Worm (Caenorhabditis elegans) whole organism, young adult: Measurements from ENCODE around the gene Y57G11C.20.

Source experiments
- B0035.1 ChIP-seq: sonication (generic microtip); optimal IDR thresholded peaks from 2 replicates; lab custom pipeline; 2016; ENCODE audit warnings: missing genetic modification characterization, mild to moderate bottlenecking, missing compliant biosample characterization, missing genotype, missing genetic modification reagents
- F22D6.2 ChIP-seq: sonication (generic microtip); optimal IDR thresholded peaks from 2 replicates; lab custom pipeline; 2016; ENCODE audit warnings: mild to moderate bottlenecking, missing genetic modification characterization, missing compliant biosample characterization
- F33H1.4 ChIP-seq: fragments of 200-800 bp; sonication (Bioruptor generic); IDR thresholded peaks from 2 replicates; pipeline ENCODE4 v1.3.6; 2022; ENCODE audit warnings: missing genetic modification reagents, missing genetic modification characterization, missing compliant biosample characterization
- F37B4.10 ChIP-seq: fragments of 200-800 bp; sonication (Bioruptor generic); IDR thresholded peaks from 2 replicates; pipeline ENCODE4 v1.3.6; 2022; ENCODE audit warnings: missing genetic modification characterization, missing compliant biosample characterization
- F52B5.7 ChIP-seq: sonication (generic microtip); optimal IDR thresholded peaks from 2 replicates; lab custom pipeline; 2016; ENCODE audit warnings: mild to moderate bottlenecking, missing genetic modification characterization, missing compliant biosample characterization
- K11D2.4 ChIP-seq: fragments of 200-800 bp; sonication (Bioruptor generic); IDR thresholded peaks from 2 replicates; pipeline ENCODE4 v1.3.6; 2022; ENCODE audit warnings: missing genetic modification reagents, missing genetic modification characterization, missing compliant biosample characterization
- Y53G8AR.9 ChIP-seq: fragments of 200-800 bp; sonication (Bioruptor generic); conservative IDR thresholded peaks from 2 replicates; pipeline ENCODE4 v1.3.6; 2022; ENCODE audit warnings: missing genetic modification reagents, missing genetic modification characterization, missing compliant biosample characterization
- Y56A3A.18 ChIP-seq: fragments of 200-800 bp; sonication (Bioruptor generic); IDR thresholded peaks from 2 replicates; pipeline ENCODE4 v1.3.6; 2022; ENCODE audit warnings: missing genetic modification reagents, missing genetic modification characterization, missing compliant biosample characterization
- Y95B8A.8 ChIP-seq: fragments of 200-800 bp; sonication (Bioruptor generic); IDR thresholded peaks from 2 replicates; pipeline ENCODE4 v1.3.6; 2022; ENCODE audit warnings: missing genetic modification reagents, missing genetic modification characterization, missing compliant biosample characterization
- ZK185.1 ChIP-seq: sonication (generic microtip); optimal IDR thresholded peaks from 2 replicates; lab custom pipeline; 2016; ENCODE audit warnings: mild to moderate bottlenecking, missing genetic modification characterization, missing compliant biosample characterization; ENCODE audit not compliant: poor library complexity, severe bottlenecking
- atf-7 ChIP-seq: sonication (generic microtip); optimal IDR thresholded peaks from 2 replicates; lab custom pipeline; 2017; ENCODE audit warnings: mild to moderate bottlenecking, missing genetic modification characterization, missing compliant biosample characterization
- athp-1 ChIP-seq: sonication (generic microtip); optimal IDR thresholded peaks from 2 replicates; lab custom pipeline; 2017; ENCODE audit warnings: mild to moderate bottlenecking, missing genetic modification characterization, missing compliant biosample characterization
- attf-6 ChIP-seq: fragments of 200-800 bp; sonication (Bioruptor generic); IDR thresholded peaks from 2 replicates; pipeline ENCODE4 v1.3.6; 2022; ENCODE audit warnings: missing genetic modification reagents, missing genetic modification characterization, missing compliant biosample characterization
- ccch-3 ChIP-seq: fragments of 200-800 bp; sonication (Bioruptor generic); optimal IDR thresholded peaks from 2 replicates; lab custom pipeline; 2018; ENCODE audit warnings: mild to moderate bottlenecking, missing genetic modification characterization, missing compliant biosample characterization
- ceh-79 ChIP-seq: sonication (generic microtip); optimal IDR thresholded peaks from 2 replicates; lab custom pipeline; 2017; ENCODE audit warnings: mild to moderate bottlenecking, missing genetic modification characterization, missing compliant biosample characterization
- die-1 ChIP-seq: sonication (generic microtip); optimal IDR thresholded peaks from 2 replicates; lab custom pipeline; 2016; ENCODE audit warnings: missing genotype, mild to moderate bottlenecking, missing genetic modification characterization, missing compliant biosample characterization
- dox-1 ChIP-seq: fragments of 200-800 bp; sonication (Bioruptor generic); IDR thresholded peaks from 2 replicates; pipeline ENCODE4 v1.3.6; 2022; ENCODE audit warnings: missing genetic modification reagents, missing genetic modification characterization, missing compliant biosample characterization
- dpff-1 ChIP-seq: sonication (generic microtip); optimal IDR thresholded peaks from 2 replicates; lab custom pipeline; 2017; ENCODE audit warnings: mild to moderate bottlenecking, missing genetic modification characterization, missing compliant biosample characterization
- ekl-4 ChIP-seq: fragments of 200-800 bp; sonication (Bioruptor generic); IDR thresholded peaks from 2 replicates; pipeline ENCODE4 v1.3.6; 2022; ENCODE audit warnings: missing genetic modification reagents, missing genetic modification characterization, missing compliant biosample characterization
- hlh-26 ChIP-seq: fragments of 200-800 bp; sonication (Bioruptor generic); conservative IDR thresholded peaks from 2 replicates; pipeline ENCODE4 v1.3.6; 2022; ENCODE audit warnings: missing genetic modification reagents, missing genetic modification characterization, missing compliant biosample characterization
- hmg-20 ChIP-seq: fragments of 200-800 bp; sonication (Bioruptor generic); IDR thresholded peaks from 2 replicates; pipeline ENCODE4 v1.3.6; 2022; ENCODE audit warnings: missing genetic modification reagents, missing genetic modification characterization, missing compliant biosample characterization
- hrde-1 ChIP-seq: sonication (generic microtip); optimal IDR thresholded peaks from 2 replicates; lab custom pipeline; 2016; ENCODE audit warnings: missing genetic modification characterization, mild to moderate bottlenecking, missing compliant biosample characterization, moderate library complexity, missing genotype, missing genetic modification reagents, borderline replicate concordance
- hsf-1 ChIP-seq: fragments of 200-800 bp; sonication (Bioruptor generic); IDR thresholded peaks from 2 replicates; pipeline ENCODE4 v1.3.6; 2022; ENCODE audit warnings: missing genetic modification reagents, missing genetic modification characterization, missing compliant biosample characterization
- lag-1 ChIP-seq: fragments of 200-800 bp; sonication (Bioruptor generic); IDR thresholded peaks from 2 replicates; pipeline ENCODE4 v1.3.6; 2022; ENCODE audit warnings: missing genetic modification reagents, missing genetic modification characterization, missing compliant biosample characterization
- let-526 ChIP-seq: fragments of 200-800 bp; sonication (Bioruptor generic); IDR thresholded peaks from 2 replicates; pipeline ENCODE4 v1.3.6; 2022; ENCODE audit warnings: missing genetic modification reagents, missing genetic modification characterization, missing compliant biosample characterization
- let-607 ChIP-seq, 2 experiments: fragments of 200-800 bp in 1 of 2; sonication (Bioruptor generic) in 1 of 2; sonication (generic microtip) in 1 of 2; optimal IDR thresholded peaks; 2 replicates each; lab custom pipeline; 2016 to 2018; ENCODE audit warnings: mild to moderate bottlenecking in 2 of 2, missing compliant biosample characterization in 2 of 2, missing genetic modification characterization in 2 of 2, moderate library complexity in 2 of 2, missing genotype in 1 of 2
- lin-35 ChIP-seq, 3 experiments: fragments of 150-350 bp in 2 of 3; sonication (generic microtip) in 1 of 3; optimal IDR thresholded peaks; 2 replicates each; lab custom pipeline; 2014 to 2018; ENCODE audit warnings: missing biosample characterization in 3 of 3, missing genetic modification characterization in 3 of 3, missing genetic modification reagents in 3 of 3
- lin-54 ChIP-seq: fragments of 200-800 bp; sonication (Bioruptor generic); optimal IDR thresholded peaks from 2 replicates; lab custom pipeline; 2018; ENCODE audit warnings: mild to moderate bottlenecking, missing genetic modification characterization, missing compliant biosample characterization
- lsl-1 ChIP-seq: fragments of 200-800 bp; sonication (Bioruptor generic); optimal IDR thresholded peaks from 2 replicates; lab custom pipeline; 2018; ENCODE audit warnings: mild to moderate bottlenecking, missing genetic modification characterization, moderate library complexity, missing compliant biosample characterization
- madf-3 ChIP-seq: fragments of 200-800 bp; sonication (Bioruptor generic); IDR thresholded peaks from 2 replicates; pipeline ENCODE4 v1.3.6; 2022; ENCODE audit warnings: missing genetic modification reagents, missing genetic modification characterization, missing compliant biosample characterization
- mcd-1 ChIP-seq: fragments of 200-800 bp; sonication (Bioruptor generic); IDR thresholded peaks from 2 replicates; pipeline ENCODE4 v1.3.6; 2022; ENCODE audit warnings: missing genetic modification reagents, missing genetic modification characterization, missing compliant biosample characterization
- nfya-1 ChIP-seq: sonication (generic microtip); optimal IDR thresholded peaks from 2 replicates; lab custom pipeline; 2017; ENCODE audit warnings: antibody characterized with exemption, missing compliant biosample characterization, missing genetic modification characterization, borderline replicate concordance; ENCODE audit not compliant: insufficient read depth
- nhr-27 ChIP-seq: fragments of 200-800 bp; sonication (Bioruptor generic); optimal IDR thresholded peaks from 2 replicates; lab custom pipeline; 2018; ENCODE audit warnings: mild to moderate bottlenecking, missing genetic modification characterization, moderate library complexity, missing compliant biosample characterization
- nhr-80 ChIP-seq: sonication (generic microtip); optimal IDR thresholded peaks from 2 replicates; lab custom pipeline; 2016; ENCODE audit warnings: missing genetic modification characterization, missing compliant biosample characterization
- pha-4 ChIP-seq: fragments of 150-350 bp; sonication (generic microtip); optimal IDR thresholded peaks from 2 replicates; lab custom pipeline; 2014; ENCODE audit warnings: missing biosample characterization, missing genetic modification reagents, missing genetic modification characterization
- rec-8 ChIP-seq, 2 experiments: sonication (generic microtip); optimal IDR thresholded peaks; 2 replicates each; lab custom pipeline; 2016; ENCODE audit warnings: mild to moderate bottlenecking in 2 of 2, missing genetic modification characterization in 2 of 2, missing genetic modification reagents in 2 of 2, missing genotype in 2 of 2, missing biosample characterization in 1 of 2, missing compliant biosample characterization in 1 of 2, moderate library complexity in 1 of 2
- sea-2 ChIP-seq: fragments of 200-800 bp; sonication (Bioruptor generic); IDR thresholded peaks from 2 replicates; pipeline ENCODE4 v1.3.6; 2022; ENCODE audit warnings: missing genetic modification characterization, missing compliant biosample characterization
- snpc-1.1 ChIP-seq: sonication (generic microtip); optimal IDR thresholded peaks from 2 replicates; lab custom pipeline; 2017; ENCODE audit warnings: missing genetic modification characterization, mild to moderate bottlenecking, missing compliant biosample characterization, antibody characterized with exemption, moderate library complexity, missing genotype, missing genetic modification reagents; ENCODE audit not compliant: insufficient read depth
- snpc-1.3 ChIP-seq: sonication (generic microtip); optimal IDR thresholded peaks from 2 replicates; lab custom pipeline; 2017; ENCODE audit warnings: missing genetic modification characterization, mild to moderate bottlenecking, missing compliant biosample characterization, antibody characterized with exemption, moderate library complexity, missing genotype, missing genetic modification reagents; ENCODE audit not compliant: insufficient read depth
- snpc-4 ChIP-seq, 5 experiments: fragments of 150-350 bp in 1 of 5; sonication (generic microtip) in 4 of 5; optimal IDR thresholded peaks; 2 replicates each; lab custom pipeline; 2014 to 2018; ENCODE audit warnings: missing genetic modification characterization in 5 of 5, missing biosample characterization in 3 of 5, antibody characterized with exemption in 2 of 5, mild to moderate bottlenecking in 2 of 5, missing compliant biosample characterization in 2 of 5, missing genotype in 2 of 5, moderate library complexity in 2 of 5, missing genetic modification reagents in 1 of 5
- somi-1 ChIP-seq: fragments of 200-800 bp; sonication (Bioruptor generic); optimal IDR thresholded peaks from 2 replicates; lab custom pipeline; 2018; ENCODE audit warnings: mild to moderate bottlenecking, missing genetic modification characterization, missing compliant biosample characterization
- zfh-2 ChIP-seq: fragments of 200-800 bp; sonication (Bioruptor generic); conservative IDR thresholded peaks from 2 replicates; pipeline ENCODE4 v1.3.6; 2022; ENCODE audit warnings: missing genetic modification reagents, missing genetic modification characterization, missing compliant biosample characterization
- ztf-22 ChIP-seq: fragments of 200-800 bp; sonication (Bioruptor generic); optimal IDR thresholded peaks from 2 replicates; lab custom pipeline; 2018; ENCODE audit warnings: mild to moderate bottlenecking, missing genetic modification characterization, moderate library complexity, missing compliant biosample characterization
- ztf-26 ChIP-seq: sonication (generic microtip); optimal IDR thresholded peaks from 2 replicates; lab custom pipeline; 2017; ENCODE audit warnings: missing genetic modification characterization, missing compliant biosample characterization
- ztf-6 ChIP-seq: fragments of 200-800 bp; sonication (Bioruptor generic); IDR thresholded peaks from 2 replicates; pipeline ENCODE4 v1.3.6; 2022; ENCODE audit warnings: missing genetic modification reagents, missing genetic modification characterization, missing compliant biosample characterization

The Y57G11C.20 gene

ce11 chrIV:14797849-14798248, 45.3 kb upstream of the Y57G11C.20 start, which contains the start of gene arl-8:
Gene arl-8, plus strand, starts transcription at chrIV:14798149.
- TF ChIP-seq K11D2.4 (no peak), B0035.1 (tag; lab: Kevin White, UChicago) (no peak), snpc-1.3 (tag; lab: Kevin White, UChicago) (no peak), nhr-80 (tag; lab: Kevin White, UChicago) (no peak), F22D6.2 (tag; lab: Kevin White, UChicago) (no peak), nfya-1 (tag; lab: Kevin White, UChicago) (no peak)

- TF ChIP-seq lin-35 (GFP tag; optimal IDR thresholded peaks at IDR 0.05; lab: Kevin White, UChicago): no peak
- TF ChIP-seq lag-1 (GFP tag; lab: Robert Waterston, UW): no peak
- TF ChIP-seq lsl-1 (GFP tag; lab: Kevin White, UChicago): no peak
- peak; percentile 55 for TF ChIP-seq hrde-1 (tag; lab: Kevin White, UChicago)
- TF ChIP-seq ztf-6 (GFP tag; lab: Robert Waterston, UW): no peak
- TF ChIP-seq dox-1 (GFP tag; lab: Robert Waterston, UW): no peak
- TF ChIP-seq dpff-1 (tag; lab: Kevin White, UChicago): no peak
- TF ChIP-seq Y95B8A.8 (GFP tag; lab: Robert Waterston, UW): no peak
- TF ChIP-seq ztf-26 (tag; lab: Kevin White, UChicago): no peak
- no peak for TF ChIP-seq ccch-3 (GFP tag; lab: Kevin White, UChicago)
- TF ChIP-seq hsf-1 (GFP tag; lab: Robert Waterston, UW): 0 out of 2 replicates have a peak, but pooled peaks have one; percentile 41
- TF ChIP-seq ekl-4 (GFP tag; lab: Robert Waterston, UW): 0 out of 2 replicates have a peak, but pooled peaks have one; percentile 26
- no peak for TF ChIP-seq pha-4 (tag; lab: Kevin White, UChicago)
- TF ChIP-seq F52B5.7: no peak
- no peak for TF ChIP-seq ZK185.1 (tag; lab: Kevin White, UChicago)
- TF ChIP-seq zfh-2 (GFP tag; lab: Robert Waterston, UW): no peak
- TF ChIP-seq hmg-20 (GFP tag; lab: Robert Waterston, UW): no peak
- TF ChIP-seq attf-6: peak; percentile 88
- TF ChIP-seq F33H1.4 (GFP tag; lab: Robert Waterston, UW): 0 out of 2 replicates have a peak, but pooled peaks have one; percentile 5
- TF ChIP-seq ztf-22 (GFP tag; lab: Kevin White, UChicago): no peak
- TF ChIP-seq madf-3 (GFP tag; lab: Robert Waterston, UW): 0 out of 2 replicates have a peak, but pooled peaks have one; percentile 67
- TF ChIP-seq rec-8 (tag; optimal IDR thresholded peaks at IDR 0.05; lab: Kevin White, UChicago): no peak
- TF ChIP-seq somi-1 (GFP tag; lab: Kevin White, UChicago): no peak
- no peak for TF ChIP-seq snpc-1.1 (tag; lab: Kevin White, UChicago)
- no peak for TF ChIP-seq die-1
- no peak for TF ChIP-seq nhr-27 (tag; lab: Kevin White, UChicago)
- no peak for TF ChIP-seq Y56A3A.18
- no peak for TF ChIP-seq let-607 (tag; optimal IDR thresholded peaks at IDR 0.05; lab: Kevin White, UChicago)
- TF ChIP-seq let-526 (GFP tag; lab: Robert Waterston, UW): no peak
- no peak for TF ChIP-seq ceh-79 (tag; lab: Kevin White, UChicago)
- no peak for TF ChIP-seq sea-2 (GFP tag; lab: Robert Waterston, UW)
- peak; percentile 23 for TF ChIP-seq atf-7
- no peak for TF ChIP-seq snpc-4 (GFP tag; optimal IDR thresholded peaks at IDR 0.05; lab: Kevin White, UChicago)
- peak in 1 of 4 experiments; percentile 85 for TF ChIP-seq snpc-4 (tag; optimal IDR thresholded peaks at IDR 0.05; lab: Kevin White, UChicago)
- TF ChIP-seq Y53G8AR.9 (GFP tag; lab: Robert Waterston, UW): 0 out of 2 replicates have a peak, but pooled peaks have one; percentile 30
- no peak for TF ChIP-seq F37B4.10 (GFP tag; lab: Robert Waterston, UW)
- TF ChIP-seq hlh-26 (GFP tag; lab: Robert Waterston, UW): no peak
- TF ChIP-seq athp-1: no peak
- TF ChIP-seq mcd-1 (GFP tag; lab: Robert Waterston, UW): 0 out of 2 replicates have a peak, but pooled peaks have one; percentile 15
- no peak for TF ChIP-seq lin-54 (GFP tag; lab: Kevin White, UChicago)
Measured at ce11 chrIV:14799186-14799585, 44.0 kb upstream of the Y57G11C.20 start, which contains the start of gene Y57G11C.14. Gene Y57G11C.14, plus strand, starts transcription at chrIV:14799311.
